Worm (Caenorhabditis elegans): ENCODE data around the gene gst-26.

DNA sequence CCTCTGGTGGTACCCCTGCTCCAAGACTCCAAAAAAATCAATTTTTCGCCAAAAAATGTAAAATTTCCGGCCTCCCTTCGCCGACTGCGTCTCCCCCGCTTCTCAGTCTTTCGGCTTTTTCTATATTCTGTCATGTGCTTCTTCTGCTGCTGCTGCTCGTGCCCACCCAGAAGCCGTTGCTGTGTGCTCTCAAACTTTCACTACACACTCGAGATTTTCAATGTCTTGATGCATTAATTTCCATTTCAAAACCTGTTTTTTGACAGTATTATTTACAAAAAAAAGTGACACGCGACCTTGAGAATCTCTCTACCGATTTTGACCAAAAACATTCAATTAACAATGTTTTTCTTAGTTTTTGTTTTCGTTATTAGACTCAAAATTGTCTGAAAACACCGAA lies 45.0 kb upstream of the gst-26 start:
- no peak for TF ChIP-seq dao-5 (tag; optimal IDR thresholded peaks at IDR 0.05)
- TF ChIP-seq him-1 (tag; optimal IDR thresholded peaks at IDR 0.05) = no peak
- TF ChIP-seq W03F9.2 (tag; optimal IDR thresholded peaks at IDR 0.05) = no peak
